Fruit fly (Drosophila melanogaster): Measurements from ENCODE around the gene CG8534.
A peak's percentile ranks its signal among the peaks of the same experiment; 100 is the strongest.

Gene CG8534

DNA sequence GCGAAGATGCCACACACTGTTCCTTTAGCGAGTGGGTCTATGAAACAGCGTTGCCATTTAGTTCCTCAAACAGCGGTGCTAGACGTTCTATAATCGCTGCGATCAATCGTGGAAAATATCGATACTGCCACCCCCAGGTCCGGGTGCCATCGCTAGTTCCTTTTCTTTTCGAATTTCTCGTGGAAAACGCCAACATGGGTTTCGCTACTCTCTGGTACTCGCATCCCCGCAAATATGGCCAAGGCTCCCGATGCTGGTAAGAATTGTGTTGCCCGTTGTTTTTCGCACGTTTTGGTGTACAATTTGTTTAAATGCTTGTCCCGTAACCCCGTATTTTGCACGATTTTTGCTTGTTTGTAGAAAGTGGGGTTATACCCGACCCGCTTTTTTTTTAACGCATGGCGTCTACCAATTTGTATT lies 34.6 kb upstream of the CG8534 start, which contains the start of gene RpS29 (continued):
- TF ChIP-seq YL-1 (GFP tag; optimal IDR thresholded peaks at IDR 0.05) (peak; percentile 99), CG4820 (GFP tag; optimal IDR thresholded peaks at IDR 0.05) (peak; percentile 52), jumu (GFP tag; optimal IDR thresholded peaks at IDR 0.05) (peak; percentile 88), bigmax (GFP tag; optimal IDR thresholded peaks at IDR 0.05) (peak; percentile 99), CG8944 (GFP tag; optimal IDR thresholded peaks at IDR 0.05) (peak; percentile 84), CG14014 (GFP tag; IDR thresholded peaks at IDR 0.05) (peak; percentile 79), zfh2 (GFP tag; optimal IDR thresholded peaks at IDR 0.05) (peak; percentile 87), Xrp1 (GFP tag; IDR thresholded peaks at IDR 0.05) (peak; percentile 63), run (tag; optimal IDR thresholded peaks at IDR 0.05) (peak; percentile 49), Nf-YC (tag; optimal IDR thresholded peaks at IDR 0.05) (peak; percentile 68), bowl (GFP tag; IDR thresholded peaks at IDR 0.05) (no peak; the same call in 1 of the 2 replicates), B-H1 (GFP tag; IDR thresholded peaks at IDR 0.05) (peak; percentile 48; the same call in 1 of the 3 replicates), CG11696 (GFP tag; IDR thresholded peaks at IDR 0.05) (no peak), CG15011 (GFP tag; optimal IDR thresholded peaks at IDR 0.05) (peak; percentile 49), CG12659 (GFP tag; optimal IDR thresholded peaks at IDR 0.05) (peak; percentile 92), CG10267 (tag; optimal IDR thresholded peaks at IDR 0.05) (peak; percentile 84), CG6254 (GFP tag; optimal IDR thresholded peaks at IDR 0.05) (no peak), CG18476 (GFP tag; optimal IDR thresholded peaks at IDR 0.05) (peak; percentile 18), CG7786 (GFP tag; optimal IDR thresholded peaks at IDR 0.05) (peak; percentile 86), Hand (GFP tag; optimal IDR thresholded peaks at IDR 0.05) (peak; percentile 62), CG3407 (GFP tag; optimal IDR thresholded peaks at IDR 0.05) (peak; percentile 48), sob (GFP tag; IDR thresholded peaks at IDR 0.05) (peak; percentile 93), CG6813 (GFP tag; optimal IDR thresholded peaks at IDR 0.05) (peak; percentile 82), CG15696 (tag; optimal IDR thresholded peaks at IDR 0.05) (peak; percentile 58), Fer3 (tag; optimal IDR thresholded peaks at IDR 0.05) (peak; percentile 71), Ssrp (tag; optimal IDR thresholded peaks at IDR 0.05) (peak; percentile 16), stwl (tag; optimal IDR thresholded peaks at IDR 0.05) (peak; percentile 73), CG12744 (GFP tag; optimal IDR thresholded peaks at IDR 0.05) (peak; percentile 77), dmrt11E (tag; optimal IDR thresholded peaks at IDR 0.05) (peak; percentile 54), CG4617 (GFP tag; optimal IDR thresholded peaks at IDR 0.05; ENCODE audit: borderline replicate concordance) (peak; percentile 75), B-H2 (GFP tag; optimal IDR thresholded peaks at IDR 0.05) (peak; percentile 95), dan (GFP tag; IDR thresholded peaks at IDR 0.05) (no peak), yki (optimal IDR thresholded peaks at IDR 0.05) (no peak), crc (GFP tag; optimal IDR thresholded peaks at IDR 0.05) (peak; percentile 69), Dip3 (GFP tag; optimal IDR thresholded peaks at IDR 0.05) (peak; percentile 72), wek (GFP tag; optimal IDR thresholded peaks at IDR 0.05) (peak; percentile 68), hth (optimal IDR thresholded peaks at IDR 0.05) (no peak), CG32772 (GFP tag; IDR thresholded peaks at IDR 0.05) (peak; percentile 74), CG9817 (tag; optimal IDR thresholded peaks at IDR 0.05) (peak; percentile 83), Adf1 (GFP tag; IDR thresholded peaks at IDR 0.05) (peak; percentile 74), CG30403 (GFP tag; optimal IDR thresholded peaks at IDR 0.05) (peak; percentile 80), CG6689 (GFP tag; IDR thresholded peaks at IDR 0.05) (peak; percentile 28; the same call in 1 of the 2 replicates), CG6683 (GFP tag; optimal IDR thresholded peaks at IDR 0.05) (peak; percentile 73), exex (tag; optimal IDR thresholded peaks at IDR 0.05) (peak; percentile 39), CG8359 (GFP tag; optimal IDR thresholded peaks at IDR 0.05; ENCODE audit: borderline replicate concordance) (no peak), jing (GFP tag; optimal IDR thresholded peaks at IDR 0.05) (no peak), CG14710 (tag; optimal IDR thresholded peaks at IDR 0.05) (peak; percentile 87), nerfin-1 (tag; optimal IDR thresholded peaks at IDR 0.05) (peak; percentile 75), eyg (GFP tag; optimal IDR thresholded peaks at IDR 0.05) (peak; percentile 70), lab (GFP tag; optimal IDR thresholded peaks at IDR 0.05) (peak; percentile 93), CG15073 (GFP tag; optimal IDR thresholded peaks at IDR 0.05) (no peak)

Measured in whole organism, embryonic.